Fruit fly (Drosophila melanogaster) whole organism, prepupa: Measurements from ENCODE around the gene CG1986.

Experiments
- Blimp-1 ChIP-seq: fragments of 200-800 bp; sonication (Bioruptor generic); optimal IDR thresholded peaks from 3 replicates; lab custom pipeline; 2017; ENCODE audit warnings: missing biosample characterization, missing genetic modification characterization, mild to moderate bottlenecking, moderate library complexity, missing genetic modification reagents
- CG10631 ChIP-seq: fragments of 200-800 bp; sonication (Bioruptor generic); optimal IDR thresholded peaks from 2 replicates; lab custom pipeline; 2016; ENCODE audit warnings: missing biosample characterization, missing genetic modification characterization
- CG10669 ChIP-seq: fragments of 200-800 bp; sonication (Bioruptor generic); optimal IDR thresholded peaks from 3 replicates; lab custom pipeline; 2018; ENCODE audit warnings: missing biosample characterization, mild to moderate bottlenecking, missing genetic modification characterization, moderate library complexity
- CG11294 ChIP-seq: fragments of 200-800 bp; sonication (Bioruptor generic); IDR thresholded peaks from 2 replicates; pipeline ENCODE4 v1.3.6; 2022; ENCODE audit warnings: missing biosample characterization, missing genetic modification characterization
- CG11762 ChIP-seq: fragments of 200-800 bp; sonication (Bioruptor generic); optimal IDR thresholded peaks from 3 replicates; lab custom pipeline; 2016; ENCODE audit warnings: missing biosample characterization, missing genetic modification characterization; ENCODE audit not compliant: insufficient read depth
- CG11902 ChIP-seq: fragments of 200-800 bp; sonication (Bioruptor generic); optimal IDR thresholded peaks from 3 replicates; lab custom pipeline; 2016; ENCODE audit warnings: missing biosample characterization, missing genetic modification characterization
- CG15336 ChIP-seq: fragments of 200-800 bp; sonication (Bioruptor generic); IDR thresholded peaks from 2 replicates; pipeline ENCODE4 v1.3.6; 2022; ENCODE audit warnings: missing biosample characterization, missing genetic modification characterization
- CG1621 ChIP-seq: fragments of 200-800 bp; sonication (Bioruptor generic); optimal IDR thresholded peaks from 3 replicates; lab custom pipeline; 2018; ENCODE audit warnings: missing biosample characterization, mild to moderate bottlenecking, missing genetic modification characterization
- CG16779 ChIP-seq: fragments of 200-800 bp; sonication (Bioruptor generic); optimal IDR thresholded peaks from 3 replicates; lab custom pipeline; 2017; ENCODE audit warnings: missing biosample characterization, mild to moderate bottlenecking, missing genetic modification characterization
- CG3032 ChIP-seq: fragments of 200-800 bp; optimal IDR thresholded peaks from 2 replicates; lab custom pipeline; 2019; ENCODE audit warnings: missing biosample characterization, mild to moderate bottlenecking, missing genetic modification characterization, moderate library complexity
- CG31627 ChIP-seq: fragments of 200-800 bp; sonication (Bioruptor generic); optimal IDR thresholded peaks from 3 replicates; lab custom pipeline; 2016; ENCODE audit warnings: missing biosample characterization, missing genetic modification characterization
- CG32006 ChIP-seq: fragments of 200-800 bp; sonication (Bioruptor generic); optimal IDR thresholded peaks from 3 replicates; lab custom pipeline; 2017; ENCODE audit warnings: missing biosample characterization, mild to moderate bottlenecking, missing genetic modification characterization
- CG3919 ChIP-seq: fragments of 200-800 bp; sonication (Bioruptor generic); optimal IDR thresholded peaks from 3 replicates; lab custom pipeline; 2016; ENCODE audit warnings: missing biosample characterization, missing genetic modification characterization
- CG4318 ChIP-seq: fragments of 200-800 bp; sonication (Bioruptor generic); optimal IDR thresholded peaks from 3 replicates; lab custom pipeline; 2017; ENCODE audit warnings: missing biosample characterization, mild to moderate bottlenecking, missing genetic modification characterization
- CG6163 ChIP-seq: fragments of 200-800 bp; sonication (Bioruptor generic); IDR thresholded peaks from 3 replicates; pipeline ENCODE4 v1.3.6; 2022; ENCODE audit warnings: missing biosample characterization, missing genetic modification characterization
- CG6808 ChIP-seq: fragments of 200-800 bp; sonication (Bioruptor generic); optimal IDR thresholded peaks from 3 replicates; lab custom pipeline; 2017; ENCODE audit warnings: missing biosample characterization, missing genetic modification characterization, mild to moderate bottlenecking, moderate library complexity, missing genetic modification reagents
- CG7368 ChIP-seq: fragments of 200-800 bp; sonication (Bioruptor generic); optimal IDR thresholded peaks from 3 replicates; lab custom pipeline; 2016; ENCODE audit warnings: missing biosample characterization, missing genetic modification characterization
- CG8119 ChIP-seq: fragments of 200-800 bp; sonication (Bioruptor generic); IDR thresholded peaks from 3 replicates; pipeline ENCODE4 v1.3.6; 2022; ENCODE audit warnings: missing biosample characterization, missing genetic modification characterization
- CG8632 ChIP-seq: fragments of 200-800 bp; sonication (Bioruptor generic); optimal IDR thresholded peaks from 3 replicates; lab custom pipeline; 2016; ENCODE audit warnings: missing biosample characterization, missing genetic modification characterization
- CG9139 ChIP-seq: fragments of 200-800 bp; sonication (Bioruptor generic); optimal IDR thresholded peaks from 3 replicates; lab custom pipeline; 2017; ENCODE audit warnings: missing biosample characterization, mild to moderate bottlenecking, missing genetic modification characterization
- Eip75B ChIP-seq: fragments of 200-800 bp; sonication (Bioruptor generic); optimal IDR thresholded peaks from 3 replicates; lab custom pipeline; 2016; ENCODE audit warnings: missing biosample characterization, missing genetic modification characterization
- Eip78C ChIP-seq: fragments of 200-800 bp; sonication (Bioruptor generic); peaks from one replicate; lab custom pipeline; 2016; ENCODE audit warnings: missing biosample characterization, missing genetic modification characterization
- Hr38 ChIP-seq: sonication (Bioruptor generic); optimal IDR thresholded peaks from 2 replicates; lab custom pipeline; 2016; ENCODE audit warnings: missing biosample characterization, missing genetic modification characterization
- Hr4 ChIP-seq: fragments of 200-800 bp; sonication (Bioruptor generic); optimal IDR thresholded peaks from 3 replicates; lab custom pipeline; 2016; ENCODE audit warnings: missing biosample characterization, missing genetic modification characterization
- Lpt ChIP-seq: fragments of 200-800 bp; sonication (Bioruptor generic); optimal IDR thresholded peaks from 3 replicates; lab custom pipeline; 2016; ENCODE audit warnings: missing biosample characterization, missing genetic modification characterization
- Met ChIP-seq: fragments of 200-800 bp; sonication (Bioruptor generic); optimal IDR thresholded peaks from 3 replicates; lab custom pipeline; 2016; ENCODE audit warnings: missing biosample characterization, missing genetic modification characterization
- OdsH ChIP-seq: fragments of 200-800 bp; sonication (Bioruptor generic); optimal IDR thresholded peaks from 3 replicates; lab custom pipeline; 2016; ENCODE audit warnings: missing biosample characterization, missing genetic modification characterization
- Smox ChIP-seq: fragments of 200-800 bp; sonication (Bioruptor generic); optimal IDR thresholded peaks from 3 replicates; lab custom pipeline; 2016; ENCODE audit warnings: missing biosample characterization, missing genetic modification characterization
- Sox102F ChIP-seq: fragments of 200-800 bp; sonication (Bioruptor generic); optimal IDR thresholded peaks from 2 replicates; lab custom pipeline; 2016; ENCODE audit warnings: missing biosample characterization, mild to moderate bottlenecking, missing genetic modification characterization
- Sox14 ChIP-seq: fragments of 200-800 bp; sonication (Bioruptor generic); optimal IDR thresholded peaks from 3 replicates; lab custom pipeline; 2016; ENCODE audit warnings: missing biosample characterization, missing genetic modification characterization
- achi ChIP-seq: fragments of 200-800 bp; sonication (Bioruptor generic); optimal IDR thresholded peaks from 3 replicates; lab custom pipeline; 2016; ENCODE audit warnings: missing biosample characterization, missing genetic modification characterization
- acj6 ChIP-seq: fragments of 200-800 bp; sonication (Bioruptor generic); optimal IDR thresholded peaks from 3 replicates; lab custom pipeline; 2016; ENCODE audit warnings: missing biosample characterization, missing genetic modification characterization
- cyc ChIP-seq: fragments of 200-800 bp; sonication (Bioruptor generic); optimal IDR thresholded peaks from 3 replicates; lab custom pipeline; 2016; ENCODE audit warnings: missing biosample characterization, missing genetic modification characterization
- dsx ChIP-seq: fragments of 200-800 bp; optimal IDR thresholded peaks from 3 replicates; lab custom pipeline; 2019; ENCODE audit warnings: missing biosample characterization, mild to moderate bottlenecking, missing genetic modification characterization, moderate library complexity; ENCODE audit not compliant: poor library complexity, severe bottlenecking
- eg ChIP-seq: fragments of 200-800 bp; sonication (Bioruptor generic); IDR thresholded peaks from 3 replicates; pipeline ENCODE4 v1.3.6; 2022; ENCODE audit warnings: missing biosample characterization, missing genetic modification characterization
- esn ChIP-seq: fragments of 200-800 bp; sonication (Bioruptor generic); optimal IDR thresholded peaks from 2 replicates; lab custom pipeline; 2016; ENCODE audit warnings: missing biosample characterization, mild to moderate bottlenecking, missing genetic modification characterization, moderate library complexity
- fd85E ChIP-seq: fragments of 200-800 bp; sonication (Bioruptor generic); optimal IDR thresholded peaks from 3 replicates; lab custom pipeline; 2016; ENCODE audit warnings: missing biosample characterization, missing genetic modification characterization
- fkh ChIP-seq: fragments of 200-800 bp; sonication (Bioruptor generic); optimal IDR thresholded peaks from 3 replicates; lab custom pipeline; 2017; ENCODE audit warnings: missing biosample characterization, mild to moderate bottlenecking, missing genetic modification characterization, moderate library complexity
- lz ChIP-seq: fragments of 200-800 bp; sonication (Bioruptor generic); optimal IDR thresholded peaks from 3 replicates; lab custom pipeline; 2016; ENCODE audit warnings: missing biosample characterization, missing genetic modification characterization
- net ChIP-seq: fragments of 200-800 bp; sonication (Bioruptor generic); optimal IDR thresholded peaks from 3 replicates; lab custom pipeline; 2016; ENCODE audit warnings: missing biosample characterization, missing genetic modification characterization
- pdm3 ChIP-seq: fragments of 200-800 bp; sonication (Bioruptor generic); optimal IDR thresholded peaks from 3 replicates; lab custom pipeline; 2016; ENCODE audit warnings: missing biosample characterization, missing genetic modification characterization
- salr ChIP-seq, 2 experiments: fragments of 200-800 bp; sonication (Bioruptor generic); optimal IDR thresholded peaks; 3 replicates each; lab custom pipeline; 2016 to 2018; ENCODE audit warnings: missing biosample characterization in 2 of 2, missing genetic modification characterization in 2 of 2, mild to moderate bottlenecking in 1 of 2
- svp ChIP-seq: fragments of 200-800 bp; sonication (Bioruptor generic); peaks from one replicate; lab custom pipeline; 2016; ENCODE audit warnings: missing biosample characterization, missing genetic modification characterization
- topi ChIP-seq: fragments of 200-800 bp; sonication (Bioruptor generic); optimal IDR thresholded peaks from 3 replicates; lab custom pipeline; 2016; ENCODE audit warnings: missing biosample characterization, missing genetic modification characterization
- vri ChIP-seq: fragments of 200-800 bp; sonication (Bioruptor generic); optimal IDR thresholded peaks from 3 replicates; lab custom pipeline; 2016; ENCODE audit warnings: missing biosample characterization, mild to moderate bottlenecking, missing genetic modification characterization

Gene CG1986

dm6 chrX:9892834-9893233 lies 18.1 kb downstream of the CG1986 start (continued):
- TF ChIP-seq svp (GFP tag; lab: Kevin White, UChicago) (peak; percentile 77), CG31627 (GFP tag; lab: Kevin White, UChicago) (peak; percentile 79), CG7368 (GFP tag; lab: Kevin White, UChicago) (peak; percentile 32), fkh (GFP tag; lab: Kevin White, UChicago) (no peak), CG8119 (GFP tag; lab: Robert Waterston, UW) (0 out of 3 replicates have a peak, but pooled peaks have one; percentile 17), CG4318 (GFP tag; lab: Kevin White, UChicago) (no peak), Eip78C (GFP tag; lab: Kevin White, UChicago) (peak; percentile 72), CG3032 (peak; percentile 4), eg (GFP tag; lab: Robert Waterston, UW) (0 out of 3 replicates have a peak, but pooled peaks have one; percentile 33), Smox (peak; percentile 69), cyc (GFP tag; lab: Kevin White, UChicago) (peak; percentile 75)
- TF ChIP-seq, all 60 proteins: peak for 38

DNA sequence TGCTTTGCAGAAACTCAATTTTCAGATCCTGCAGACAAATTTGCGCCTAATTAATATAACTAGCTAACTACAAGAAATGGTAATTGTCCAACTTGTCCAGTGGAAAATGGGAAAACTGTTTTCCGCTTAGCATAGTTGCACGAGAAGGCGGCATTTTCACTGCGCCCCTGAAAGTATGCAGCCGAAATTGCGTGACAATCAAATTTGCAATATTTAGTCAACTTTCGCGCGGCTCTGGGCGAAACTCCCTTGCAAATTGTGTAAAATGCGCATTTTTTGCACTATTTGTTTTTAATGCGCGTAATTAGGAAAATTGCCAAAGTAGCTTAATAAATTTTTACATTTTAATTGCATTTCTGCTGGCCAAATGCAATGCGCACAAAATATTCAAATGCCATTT lies 21.2 kb downstream of the CG1986 start:
- TF ChIP-seq topi (GFP tag; lab: Kevin White, UChicago) (no peak), net (GFP tag; lab: Kevin White, UChicago) (no peak), Sox102F (GFP tag; lab: Kevin White, UChicago) (no peak), CG15336 (GFP tag; lab: Robert Waterston, UW) (no peak), CG8632 (GFP tag; lab: Kevin White, UChicago) (no peak), OdsH (GFP tag; lab: Kevin White, UChicago) (no peak), Eip75B (GFP tag; lab: Kevin White, UChicago) (no peak), CG6808 (GFP tag; lab: Kevin White, UChicago) (no peak), fd85E (no peak), acj6 (GFP tag; lab: Kevin White, UChicago) (no peak), CG11902 (GFP tag; lab: Kevin White, UChicago) (no peak), Lpt (GFP tag; lab: Kevin White, UChicago) (no peak), CG32006 (GFP tag; lab: Kevin White, UChicago) (no peak), salr (GFP tag; optimal IDR thresholded peaks at IDR 0.05; lab: Kevin White, UChicago) (no peak), CG11762 (GFP tag; lab: Kevin White, UChicago) (no peak)

- TF ChIP-seq fkh (GFP tag; lab: Kevin White, UChicago) = peak; percentile 74
- no peak for TF ChIP-seq CG15336 (GFP tag; lab: Robert Waterston, UW)
- TF ChIP-seq, all 60 proteins: peak for 1
Measured at dm6 chrX:9885363-9885762, 25.6 kb downstream of the CG1986 start.

dm6 chrX:9884221-9884620 lies 26.7 kb downstream of the CG1986 start, which contains the start of gene CG9691:
TSS of gene CG9691 (plus strand) at chrX:9884442.
- TF ChIP-seq CG8632 (GFP tag; lab: Kevin White, UChicago) (no peak), Sox14 (GFP tag; lab: Kevin White, UChicago) (no peak), svp (GFP tag; lab: Kevin White, UChicago) (no peak), esn (GFP tag; lab: Kevin White, UChicago) (no peak), Blimp-1 (no peak), vri (no peak), CG11762 (GFP tag; lab: Kevin White, UChicago) (no peak), dsx (GFP tag; lab: Kevin White, UChicago) (peak; percentile 0), CG6163 (GFP tag; lab: Robert Waterston, UW) (peak; percentile 45; the same call in 2 of the 3 replicates), CG16779 (no peak), CG32006 (GFP tag; lab: Kevin White, UChicago) (peak; percentile 19), Smox (peak; percentile 2), CG11294 (GFP tag; lab: Robert Waterston, UW) (no peak), Hr38 (GFP tag; lab: Kevin White, UChicago) (no peak), Hr4 (GFP tag; lab: Kevin White, UChicago) (peak; percentile 3), acj6 (GFP tag; lab: Kevin White, UChicago) (peak; percentile 13), Lpt (GFP tag; lab: Kevin White, UChicago) (peak; percentile 43), achi (GFP tag; lab: Kevin White, UChicago) (peak; percentile 36), CG10631 (GFP tag; lab: Kevin White, UChicago) (no peak), pdm3 (GFP tag; lab: Kevin White, UChicago) (peak; percentile 3), Met (GFP tag; lab: Kevin White, UChicago) (no peak), net (GFP tag; lab: Kevin White, UChicago) (no peak), CG9139 (no peak), CG1621 (tag; lab: Kevin White, UChicago) (peak; percentile 38), CG11902 (GFP tag; lab: Kevin White, UChicago) (no peak), lz (GFP tag; lab: Kevin White, UChicago) (no peak), CG3919 (no peak), CG31627 (GFP tag; lab: Kevin White, UChicago) (no peak), fkh (GFP tag; lab: Kevin White, UChicago) (no peak), CG10669 (GFP tag; lab: Kevin White, UChicago) (no peak)
